Fruit fly (Drosophila melanogaster) whole organism, embryonic: ENCODE measurements around the gene mRpS23.

Experiments
- Abd-B ChIP-seq: fragments of 200-800 bp; sonication (Bioruptor generic); optimal IDR thresholded peaks from 2 replicates; lab custom pipeline; 2018; ENCODE audit warnings: missing biosample characterization, mild to moderate bottlenecking, missing genetic modification characterization, moderate library complexity
- BEAF-32 ChIP-seq: fragments of 200-800 bp; sonication (Bioruptor generic); optimal IDR thresholded peaks from 3 replicates; lab custom pipeline; 2017; ENCODE audit warnings: missing biosample characterization, missing genetic modification characterization, mild to moderate bottlenecking, moderate library complexity, missing genetic modification reagents
- Bgb ChIP-seq: fragments of 200-800 bp; sonication (Bioruptor generic); IDR thresholded peaks from 2 replicates; pipeline ENCODE4 v1.3.6; 2022; ENCODE audit warnings: missing biosample characterization, missing genetic modification characterization; ENCODE audit not compliant: partially characterized antibody
- CG10267 ChIP-seq: fragments of 200-800 bp; sonication (Bioruptor generic); optimal IDR thresholded peaks from 2 replicates; lab custom pipeline; 2018; ENCODE audit warnings: missing biosample characterization, mild to moderate bottlenecking, missing genetic modification characterization, moderate library complexity
- CG11560 ChIP-seq: fragments of 200-800 bp; sonication (Bioruptor generic); IDR thresholded peaks from 3 replicates; pipeline ENCODE4 v1.3.6; 2022; ENCODE audit warnings: missing biosample characterization, missing genetic modification characterization
- CG11696 ChIP-seq: fragments of 200-800 bp; sonication (Bioruptor generic); IDR thresholded peaks from 2 replicates; pipeline ENCODE4 v1.3.6; 2022; ENCODE audit warnings: missing biosample characterization, missing genetic modification characterization
- CG12744 ChIP-seq: fragments of 200-800 bp; sonication (Bioruptor generic); optimal IDR thresholded peaks from 2 replicates; lab custom pipeline; 2016; ENCODE audit warnings: missing biosample characterization, missing genetic modification characterization
- CG13287 ChIP-seq: fragments of 200-800 bp; sonication (Bioruptor generic); IDR thresholded peaks from 2 replicates; pipeline ENCODE4 v1.3.6; 2022; ENCODE audit warnings: missing biosample characterization, missing genetic modification characterization; ENCODE audit not compliant: partially characterized antibody
- CG14710 ChIP-seq: fragments of 200-800 bp; sonication (Bioruptor generic); optimal IDR thresholded peaks from 3 replicates; lab custom pipeline; 2019; ENCODE audit warnings: missing biosample characterization, mild to moderate bottlenecking, missing genetic modification characterization, moderate library complexity
- CG18011 ChIP-seq: fragments of 200-800 bp; sonication (Bioruptor generic); optimal IDR thresholded peaks from 2 replicates; lab custom pipeline; 2017; ENCODE audit warnings: missing biosample characterization, missing genetic modification characterization, mild to moderate bottlenecking, moderate library complexity, missing genotype
- CG2129 ChIP-seq: fragments of 200-800 bp; sonication (Bioruptor generic); IDR thresholded peaks from 2 replicates; pipeline ENCODE4 v1.3.6; 2022; ENCODE audit warnings: missing biosample characterization, missing genetic modification characterization; ENCODE audit not compliant: partially characterized antibody
- CG34224 ChIP-seq: fragments of 200-800 bp; sonication (Bioruptor generic); IDR thresholded peaks from 3 replicates; pipeline ENCODE4 v1.3.6; 2022; ENCODE audit warnings: missing biosample characterization, missing genetic modification characterization; ENCODE audit not compliant: partially characterized antibody
- CG34422 ChIP-seq: fragments of 200-800 bp; sonication (Bioruptor generic); IDR thresholded peaks from 3 replicates; pipeline ENCODE4 v1.3.6; 2022; ENCODE audit warnings: missing biosample characterization, missing genetic modification characterization
- CG4617 ChIP-seq: fragments of 200-800 bp; sonication (Bioruptor generic); optimal IDR thresholded peaks from 3 replicates; lab custom pipeline; 2016; ENCODE audit warnings: missing biosample characterization, missing genetic modification characterization, borderline replicate concordance
- CG4820 ChIP-seq: fragments of 200-800 bp; sonication (Bioruptor generic); optimal IDR thresholded peaks from 3 replicates; lab custom pipeline; 2016; ENCODE audit warnings: missing biosample characterization, missing genetic modification characterization
- CG6689 ChIP-seq: fragments of 200-800 bp; sonication (Bioruptor generic); IDR thresholded peaks from 2 replicates; pipeline ENCODE4 v1.3.6; 2022; ENCODE audit warnings: missing biosample characterization, missing genetic modification characterization
- CG6854 ChIP-seq: fragments of 200-800 bp; sonication (Bioruptor generic); optimal IDR thresholded peaks from 3 replicates; lab custom pipeline; 2017; ENCODE audit warnings: missing biosample characterization, mild to moderate bottlenecking, missing genetic modification characterization
- CG7271 ChIP-seq: fragments of 200-800 bp; sonication (Bioruptor generic); optimal IDR thresholded peaks from 2 replicates; lab custom pipeline; 2018; ENCODE audit warnings: missing biosample characterization, mild to moderate bottlenecking, missing genetic modification characterization, moderate library complexity
- CG9797 ChIP-seq: fragments of 200-800 bp; sonication (Bioruptor generic); optimal IDR thresholded peaks from 3 replicates; lab custom pipeline; 2018; ENCODE audit warnings: missing biosample characterization, mild to moderate bottlenecking, missing genetic modification characterization
- CoRest ChIP-seq: fragments of 200-800 bp; sonication (Bioruptor generic); optimal IDR thresholded peaks from 3 replicates; lab custom pipeline; 2018; ENCODE audit warnings: missing biosample characterization, mild to moderate bottlenecking, missing genetic modification characterization, moderate library complexity
- Drgx ChIP-seq: fragments of 200-800 bp; sonication (Bioruptor generic); IDR thresholded peaks from 2 replicates; pipeline ENCODE4 v1.3.6; 2022; ENCODE audit warnings: missing biosample characterization, missing genetic modification characterization
- HLH4C ChIP-seq: fragments of 200-800 bp; sonication (Bioruptor generic); IDR thresholded peaks from 3 replicates; pipeline ENCODE4 v1.3.6; 2022; ENCODE audit warnings: missing biosample characterization, missing genetic modification characterization; ENCODE audit not compliant: partially characterized antibody
- Jarid2 ChIP-seq: fragments of 200-800 bp; sonication (Bioruptor generic); optimal IDR thresholded peaks from 3 replicates; lab custom pipeline; 2017; ENCODE audit warnings: mild to moderate bottlenecking, missing biosample characterization, missing genetic modification reagents, missing genetic modification characterization
- Nf-YB ChIP-seq: fragments of 200-800 bp; sonication (Bioruptor generic); optimal IDR thresholded peaks from 3 replicates; lab custom pipeline; 2019; ENCODE audit warnings: missing biosample characterization, mild to moderate bottlenecking, missing genetic modification characterization, moderate library complexity
- Sin3A ChIP-seq: fragments of >200 bp; optimal IDR thresholded peaks from 2 replicates; lab custom pipeline; 2018
- Sry-δ ChIP-seq: fragments of 200-800 bp; sonication (Bioruptor generic); optimal IDR thresholded peaks from 2 replicates; lab custom pipeline; 2016; ENCODE audit warnings: missing biosample characterization, missing genetic modification characterization
- Stat92E ChIP-seq, 3 experiments: fragments of >200 bp in 2 of 3; fragments of 200-800 bp in 1 of 3; sonication (Bioruptor generic) in 1 of 3; optimal IDR thresholded peaks; 2 replicates each; lab custom pipeline; 2017 to 2019; ENCODE audit warnings: missing biosample characterization in 3 of 3, missing genetic modification characterization in 3 of 3, mild to moderate bottlenecking in 1 of 3, moderate library complexity in 1 of 3
- YL-1 ChIP-seq: fragments of 200-800 bp; sonication (Bioruptor generic); optimal IDR thresholded peaks from 3 replicates; lab custom pipeline; 2017; ENCODE audit warnings: missing biosample characterization, mild to moderate bottlenecking, missing genetic modification characterization
- amos ChIP-seq: fragments of 200-800 bp; sonication (Bioruptor generic); IDR thresholded peaks from 2 replicates; pipeline ENCODE4 v1.3.6; 2022; ENCODE audit warnings: missing biosample characterization, missing genetic modification characterization; ENCODE audit not compliant: partially characterized antibody
- caup ChIP-seq: fragments of 200-800 bp; sonication (Bioruptor generic); optimal IDR thresholded peaks from 3 replicates; lab custom pipeline; 2017; ENCODE audit warnings: missing biosample characterization, mild to moderate bottlenecking, missing genetic modification characterization, moderate library complexity; ENCODE audit not compliant: severe bottlenecking
- dan ChIP-seq: fragments of 200-800 bp; sonication (Bioruptor generic); IDR thresholded peaks from 2 replicates; pipeline ENCODE4 v1.3.6; 2022; ENCODE audit warnings: missing biosample characterization, missing genetic modification characterization
- dmrt11E ChIP-seq: fragments of 200-800 bp; sonication (Bioruptor generic); optimal IDR thresholded peaks from 3 replicates; lab custom pipeline; 2018; ENCODE audit warnings: missing biosample characterization, mild to moderate bottlenecking, missing genetic modification characterization, moderate library complexity
- ewg ChIP-seq: fragments of 200-800 bp; sonication (Bioruptor generic); optimal IDR thresholded peaks from 3 replicates; lab custom pipeline; 2017; ENCODE audit warnings: mild to moderate bottlenecking, missing biosample characterization, missing genetic modification reagents, missing genetic modification characterization
- gce ChIP-seq: fragments of 200-800 bp; sonication (Bioruptor generic); IDR thresholded peaks from 3 replicates; pipeline ENCODE4 v1.3.6; 2022; ENCODE audit warnings: missing biosample characterization, missing genetic modification characterization
- gfzf ChIP-seq: fragments of 200-800 bp; sonication (Bioruptor generic); optimal IDR thresholded peaks from 2 replicates; lab custom pipeline; 2016; ENCODE audit warnings: missing biosample characterization, mild to moderate bottlenecking, missing genetic modification characterization, moderate library complexity
- inv ChIP-seq: fragments of 200-800 bp; sonication (Bioruptor generic); IDR thresholded peaks from 2 replicates; pipeline ENCODE4 v1.3.6; 2022; ENCODE audit warnings: missing biosample characterization, missing genetic modification characterization; ENCODE audit not compliant: partially characterized antibody
- jigr1 ChIP-seq: fragments of 200-800 bp; sonication (Bioruptor generic); IDR thresholded peaks from 3 replicates; pipeline ENCODE4 v1.3.6; 2022; ENCODE audit warnings: missing biosample characterization, missing genetic modification characterization
- ken ChIP-seq: fragments of 200-800 bp; sonication (Bioruptor generic); IDR thresholded peaks from 3 replicates; pipeline ENCODE4 v1.3.6; 2022; ENCODE audit warnings: missing biosample characterization, missing genetic modification characterization
- lilli ChIP-seq: fragments of 200-800 bp; sonication (Bioruptor generic); optimal IDR thresholded peaks from 3 replicates; lab custom pipeline; 2016; ENCODE audit warnings: missing biosample characterization, missing genetic modification characterization
- onecut ChIP-seq: fragments of 200-800 bp; sonication (Bioruptor generic); IDR thresholded peaks from 2 replicates; pipeline ENCODE4 v1.3.6; 2022; ENCODE audit warnings: missing biosample characterization, missing genetic modification characterization
- pros ChIP-seq: fragments of 200-800 bp; sonication (Bioruptor generic); optimal IDR thresholded peaks from 3 replicates; lab custom pipeline; 2019; ENCODE audit warnings: missing biosample characterization, mild to moderate bottlenecking, missing genetic modification characterization, moderate library complexity
- pzg ChIP-seq: fragments of 200-800 bp; sonication (Bioruptor generic); optimal IDR thresholded peaks from 3 replicates; lab custom pipeline; 2018; ENCODE audit warnings: missing biosample characterization, mild to moderate bottlenecking, missing genetic modification characterization, moderate library complexity
- repo ChIP-seq: fragments of 200-800 bp; sonication (Bioruptor generic); optimal IDR thresholded peaks from 2 replicates; lab custom pipeline; 2016; ENCODE audit warnings: missing biosample characterization, missing genetic modification characterization
- row ChIP-seq: fragments of 200-800 bp; sonication (Bioruptor generic); IDR thresholded peaks from 3 replicates; pipeline ENCODE4 v1.3.6; 2022; ENCODE audit warnings: missing biosample characterization, missing genetic modification characterization
- sima ChIP-seq: fragments of 200-800 bp; sonication (Bioruptor generic); optimal IDR thresholded peaks from 2 replicates; lab custom pipeline; 2016; ENCODE audit warnings: missing biosample characterization, missing genetic modification characterization
- so ChIP-seq: fragments of 200-800 bp; sonication (Bioruptor generic); IDR thresholded peaks from 3 replicates; pipeline ENCODE4 v1.3.6; 2022; ENCODE audit warnings: missing biosample characterization, missing genetic modification characterization
- trem ChIP-seq: fragments of 200-800 bp; optimal IDR thresholded peaks from 3 replicates; lab custom pipeline; 2019; ENCODE audit warnings: missing biosample characterization, mild to moderate bottlenecking, missing genetic modification characterization, moderate library complexity
- unc-4 ChIP-seq: fragments of 200-800 bp; sonication (Bioruptor generic); IDR thresholded peaks from 2 replicates; pipeline ENCODE4 v1.3.6; 2022; ENCODE audit warnings: missing biosample characterization, missing genetic modification characterization; ENCODE audit not compliant: partially characterized antibody
- zen2 ChIP-seq: fragments of 200-800 bp; sonication (Bioruptor generic); IDR thresholded peaks from 3 replicates; pipeline ENCODE4 v1.3.6; 2022; ENCODE audit warnings: missing biosample characterization, missing genetic modification characterization; ENCODE audit not compliant: partially characterized antibody

Gene mRpS23

DNA sequence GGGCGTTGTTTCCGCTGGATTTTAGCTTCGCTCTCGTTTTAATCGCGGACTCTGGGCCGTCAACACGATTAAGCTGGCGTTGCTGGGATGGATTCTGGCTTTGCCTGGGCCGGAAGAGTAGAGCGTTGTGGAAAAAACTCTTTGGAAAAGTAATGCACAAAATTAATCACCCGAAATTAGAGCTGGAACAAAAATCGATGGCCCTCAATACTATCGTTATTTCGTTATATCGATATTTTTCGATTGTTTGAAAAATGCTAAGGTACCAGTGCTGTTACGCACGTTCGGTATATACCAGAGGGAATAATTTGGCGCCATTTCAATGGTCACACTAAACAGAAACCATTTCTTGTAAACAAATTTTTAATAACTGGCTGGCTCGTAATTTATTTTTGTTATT, 5.3 kb downstream of the mRpS23 start, which contains the start of the genes Arpc1 and Orc5 (continued):
- TF ChIP-seq gce (GFP tag; lab: Robert Waterston, UW), result no peak
- peak; percentile 82 for TF ChIP-seq CG2129 (GFP tag; lab: Robert Waterston, UW)
- TF ChIP-seq dan, result no peak
- no peak for TF ChIP-seq sima
- no peak for TF ChIP-seq CG6689 (GFP tag; lab: Robert Waterston, UW)
- peak; percentile 94 for TF ChIP-seq amos (GFP tag; lab: Robert Waterston, UW)
- TF ChIP-seq gfzf (GFP tag; lab: Kevin White, UChicago), result peak; percentile 93
- peak; percentile 77 for TF ChIP-seq HLH4C (GFP tag; lab: Robert Waterston, UW)
- peak; percentile 62 for TF ChIP-seq CG10267 (tag; lab: Kevin White, UChicago)
- TF ChIP-seq Sin3A (lab: Kevin White, UChicago), result peak; percentile 58
- TF ChIP-seq Jarid2 (GFP tag; lab: Kevin White, UChicago), result no peak
- no peak for TF ChIP-seq jigr1
- peak; percentile 94 for TF ChIP-seq CG34224
- TF ChIP-seq lilli (GFP tag; lab: Kevin White, UChicago), result no peak
- peak; percentile 79 for TF ChIP-seq CG4617 (GFP tag; lab: Kevin White, UChicago)
- peak; percentile 82 for TF ChIP-seq YL-1 (GFP tag; lab: Kevin White, UChicago)
- TF ChIP-seq dmrt11E, result no peak
- TF ChIP-seq BEAF-32 (GFP tag; lab: Kevin White, UChicago), result peak; percentile 96
- TF ChIP-seq CG18011 (GFP tag; lab: Kevin White, UChicago), result peak; percentile 50
- peak; percentile 96 for TF ChIP-seq pzg (GFP tag; lab: Kevin White, UChicago)
- no peak for TF ChIP-seq so
- TF ChIP-seq Abd-B (GFP tag; lab: Kevin White, UChicago), result peak; percentile 17
- TF ChIP-seq ewg, result no peak
- no peak for TF ChIP-seq Nf-YB (GFP tag; lab: Kevin White, UChicago)
- peak; percentile 63 for TF ChIP-seq CG14710
- no peak for TF ChIP-seq Stat92E (GFP tag; optimal IDR thresholded peaks at IDR 0.05; lab: Kevin White, UChicago)
- peak; percentile 96 for TF ChIP-seq unc-4 (GFP tag; lab: Robert Waterston, UW)
- TF ChIP-seq repo, result no peak
- TF ChIP-seq CG4820 (GFP tag; lab: Kevin White, UChicago), result no peak
- no peak for TF ChIP-seq pros (GFP tag; lab: Kevin White, UChicago)
- TF ChIP-seq inv, result peak; percentile 80; the same call in 1 of the 2 replicates
- peak; percentile 48 for TF ChIP-seq onecut (GFP tag; lab: Robert Waterston, UW)
- TF ChIP-seq CG7271 (tag; lab: Kevin White, UChicago), result peak; percentile 50
- TF ChIP-seq trem, result peak; percentile 76
- peak; percentile 87 for TF ChIP-seq Bgb (GFP tag; lab: Robert Waterston, UW)
- TF ChIP-seq Sry-δ (GFP tag; lab: Kevin White, UChicago), result peak; percentile 96
- TF ChIP-seq CG13287, result peak; percentile 93
- TF ChIP-seq CG6854 (GFP tag; lab: Kevin White, UChicago), result no peak
- TF ChIP-seq ken (GFP tag; lab: Robert Waterston, UW), result no peak
- TF ChIP-seq CG11560 (tag; lab: Robert Waterston, UW), result no peak
- peak; percentile 72 for TF ChIP-seq zen2 (GFP tag; lab: Robert Waterston, UW)
- TF ChIP-seq CG34422 (GFP tag; lab: Robert Waterston, UW), result peak; percentile 29; the same call in 1 of the 3 replicates
- TF ChIP-seq CoRest (tag; lab: Kevin White, UChicago), result peak; percentile 25
- no peak for TF ChIP-seq Drgx
- no peak for TF ChIP-seq CG11696 (GFP tag; lab: Robert Waterston, UW)
- no peak for TF ChIP-seq caup (GFP tag; lab: Kevin White, UChicago)
- TF ChIP-seq CG12744, result no peak
- peak; percentile 86 for TF ChIP-seq CG9797 (GFP tag; lab: Kevin White, UChicago)
- peak; percentile 36; the same call in 1 of the 3 replicates for TF ChIP-seq row
